Worm (Caenorhabditis elegans): ENCODE data around the gene irg-2.

DNA sequence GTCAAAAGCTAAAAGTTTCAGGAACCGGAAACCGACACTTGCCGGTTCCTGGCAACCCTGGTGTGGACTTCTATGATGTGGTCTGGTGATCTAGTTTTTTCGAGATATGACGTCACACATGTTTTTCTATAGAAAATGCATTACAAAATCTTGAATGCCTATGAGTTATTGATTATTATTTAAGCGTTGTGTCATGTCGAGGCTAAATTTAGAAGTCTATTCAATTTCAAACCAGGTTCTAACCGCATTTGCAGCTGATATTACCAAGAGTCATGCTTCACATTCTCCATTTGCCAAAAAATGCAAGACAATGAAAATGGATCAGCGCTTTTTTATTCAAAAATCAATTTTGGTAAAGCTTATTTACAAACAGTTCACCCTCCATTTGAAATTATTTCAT, 22.8 kb upstream of the irg-2 start, which contains the start of gene K09D9.3:
- TF ChIP-seq klf-2 (GFP tag; conservative IDR thresholded peaks at IDR 0.05) (no peak), flt-1 (GFP tag; IDR thresholded peaks at IDR 0.05) (no peak), cog-1 (tag; optimal IDR thresholded peaks at IDR 0.05) (no peak), ztf-23 (GFP tag; IDR thresholded peaks at IDR 0.05) (no peak), tab-1 (GFP tag; IDR thresholded peaks at IDR 0.05) (no peak), ref-1 (GFP tag; conservative IDR thresholded peaks at IDR 0.05) (no peak), ztf-29 (GFP tag; IDR thresholded peaks at IDR 0.05) (no peak), med-1 (GFP tag; optimal IDR thresholded peaks at IDR 0.05; ENCODE audit: insufficient read depth) (no peak), T22C8.4 (GFP tag; IDR thresholded peaks at IDR 0.05) (no peak)
